Fruit fly (Drosophila melanogaster) whole organism, prepupa: ENCODE data around the gene Trmt61.

ENCODE experiments used
- Blimp-1 ChIP-seq: fragments of 200-800 bp; sonication (Bioruptor generic); optimal IDR thresholded peaks from 3 replicates; lab custom pipeline; 2017; ENCODE audit warnings: missing biosample characterization, missing genetic modification characterization, mild to moderate bottlenecking, moderate library complexity, missing genetic modification reagents
- CG34406 ChIP-seq: fragments of 200-800 bp; sonication (Bioruptor generic); optimal IDR thresholded peaks from 3 replicates; lab custom pipeline; 2016; ENCODE audit warnings: missing biosample characterization, missing genetic modification characterization
- CG3919 ChIP-seq: fragments of 200-800 bp; sonication (Bioruptor generic); optimal IDR thresholded peaks from 3 replicates; lab custom pipeline; 2016; ENCODE audit warnings: missing biosample characterization, missing genetic modification characterization
- CG6792 ChIP-seq: fragments of 200-800 bp; sonication (Bioruptor generic); optimal IDR thresholded peaks from 3 replicates; lab custom pipeline; 2016; ENCODE audit warnings: missing biosample characterization, missing genetic modification characterization
- CG6854 ChIP-seq: fragments of 200-800 bp; sonication (Bioruptor generic); optimal IDR thresholded peaks from 2 replicates; lab custom pipeline; 2017; ENCODE audit warnings: missing biosample characterization, mild to moderate bottlenecking, missing genetic modification characterization
- Eip78C ChIP-seq: fragments of 200-800 bp; sonication (Bioruptor generic); peaks from one replicate; lab custom pipeline; 2016; ENCODE audit warnings: missing biosample characterization, missing genetic modification characterization
- esn ChIP-seq: fragments of 200-800 bp; sonication (Bioruptor generic); optimal IDR thresholded peaks from 2 replicates; lab custom pipeline; 2016; ENCODE audit warnings: missing biosample characterization, mild to moderate bottlenecking, missing genetic modification characterization, moderate library complexity
- svp ChIP-seq: fragments of 200-800 bp; sonication (Bioruptor generic); peaks from one replicate; lab custom pipeline; 2016; ENCODE audit warnings: missing biosample characterization, missing genetic modification characterization
- vri ChIP-seq: fragments of 200-800 bp; sonication (Bioruptor generic); optimal IDR thresholded peaks from 3 replicates; lab custom pipeline; 2016; ENCODE audit warnings: missing biosample characterization, mild to moderate bottlenecking, missing genetic modification characterization

DNA sequence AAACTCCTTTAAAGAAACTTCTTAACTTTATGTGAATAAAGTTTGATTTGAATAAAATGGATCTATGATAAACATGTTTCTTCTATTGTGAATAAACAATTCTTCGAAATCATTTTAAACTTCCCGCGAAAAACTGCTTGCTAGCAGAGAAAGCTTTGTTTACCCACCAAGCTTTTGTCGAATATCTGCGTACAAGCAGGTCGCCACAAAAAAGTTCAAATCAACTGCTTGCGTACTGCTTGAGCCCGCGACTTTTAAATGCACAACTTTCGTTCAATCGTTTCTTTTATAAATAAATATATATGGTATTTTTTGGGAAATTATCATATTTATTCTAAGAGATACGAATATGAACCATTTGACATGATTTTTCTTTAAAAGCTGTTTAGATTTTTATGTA lies 44.1 kb downstream of the Trmt61 start:
- no peak for TF ChIP-seq Eip78C
- no peak for TF ChIP-seq CG34406 (GFP tag; lab: Kevin White, UChicago)
- no peak for TF ChIP-seq CG3919
- no peak for TF ChIP-seq CG6854 (GFP tag; lab: Kevin White, UChicago)
- TF ChIP-seq svp: no peak
- no peak for TF ChIP-seq esn (GFP tag; lab: Kevin White, UChicago)
- no peak for TF ChIP-seq vri (GFP tag; lab: Kevin White, UChicago)
- TF ChIP-seq Blimp-1 (GFP tag; lab: Kevin White, UChicago): no peak
- no peak for TF ChIP-seq CG6792 (GFP tag; lab: Kevin White, UChicago)
